Worm (Caenorhabditis elegans): ENCODE results near the gene ZC416.2.

Gene ZC416.2

DNA sequence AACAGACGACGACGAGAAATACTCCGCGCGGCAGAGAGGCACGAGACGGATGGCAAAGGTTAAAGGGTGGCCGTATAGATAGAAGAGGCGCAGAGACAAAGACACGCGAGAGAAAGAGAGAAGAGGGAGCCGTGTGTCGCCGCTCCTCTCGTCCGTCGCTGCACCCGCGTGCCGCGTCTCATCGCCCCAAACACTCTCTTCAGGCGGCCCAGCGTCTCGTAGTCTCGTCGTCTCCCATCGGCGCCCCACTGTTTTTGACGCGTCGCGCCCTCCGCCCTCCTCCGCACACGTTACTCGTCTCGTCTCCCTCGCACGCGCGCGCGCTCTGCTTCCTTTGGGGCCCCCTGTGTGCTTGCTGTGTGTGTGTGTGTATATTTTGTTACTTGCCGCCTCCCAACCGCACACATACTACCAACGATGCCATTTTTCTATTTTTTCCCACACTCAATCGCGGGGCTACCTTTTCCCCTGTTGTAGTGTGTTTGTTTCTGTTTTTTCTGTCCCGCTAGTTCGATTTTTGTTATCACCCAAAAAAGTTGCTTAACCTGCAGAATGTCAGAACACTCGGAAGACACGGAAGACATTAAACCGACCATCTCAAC is 3.2 kb downstream of the ZC416.2 start, which contains the start of gene madf-9 (continued):
- TF ChIP-seq mdt-29 (GFP tag; IDR thresholded peaks at IDR 0.05) (no peak), F10B5.3 (tag; optimal IDR thresholded peaks at IDR 0.05) (peak; percentile 13), T26A8.4 (GFP tag; IDR thresholded peaks at IDR 0.05) (peak; percentile 77), Y5F2A.4 (GFP tag; optimal IDR thresholded peaks at IDR 0.05) (no peak), ceh-20 (GFP tag; IDR thresholded peaks at IDR 0.05) (peak; percentile 22; the same call in 1 of the 2 replicates), lin-38 (GFP tag; IDR thresholded peaks at IDR 0.05) (peak; percentile 69), nhr-111 (GFP tag; optimal IDR thresholded peaks at IDR 0.05) (no peak), arid-1 (GFP tag; conservative IDR thresholded peaks at IDR 0.05) (0 out of 2 replicates have a peak, but pooled peaks have one; percentile 37), nhr-237 (tag; optimal IDR thresholded peaks at IDR 0.05) (no peak), skn-1 (tag; optimal IDR thresholded peaks at IDR 0.05) (no peak), fkh-10 (GFP tag; optimal IDR thresholded peaks at IDR 0.05) (no peak), unc-130 (GFP tag; optimal IDR thresholded peaks at IDR 0.05) (no peak), ztf-7 (tag; optimal IDR thresholded peaks at IDR 0.05) (no peak), ceh-32 (tag; optimal IDR thresholded peaks at IDR 0.05; ENCODE audit: poor library complexity) (no peak), lin-29 (GFP tag; IDR thresholded peaks at IDR 0.05) (no peak), saeg-2 (GFP tag; IDR thresholded peaks at IDR 0.05) (0 out of 2 replicates have a peak, but pooled peaks have one; percentile 64), ama-1 (optimal IDR thresholded peaks at IDR 0.05) (no peak), spr-1 (tag; optimal IDR thresholded peaks at IDR 0.05) (peak; percentile 71), php-3 (GFP tag; IDR thresholded peaks at IDR 0.05) (peak; percentile 75), Y105C5A.15 (GFP tag; IDR thresholded peaks at IDR 0.05) (no peak), lim-7 (GFP tag; IDR thresholded peaks at IDR 0.05) (no peak), egl-27 (tag; optimal IDR thresholded peaks at IDR 0.05) (no peak), dmd-9 (GFP tag; IDR thresholded peaks at IDR 0.05) (no peak), daf-8 (GFP tag; IDR thresholded peaks at IDR 0.05) (no peak), cey-2 (tag; optimal IDR thresholded peaks at IDR 0.05; ENCODE audit: borderline replicate concordance, insufficient read depth) (no peak), daf-12 (tag; optimal IDR thresholded peaks at IDR 0.05) (no peak), F49E8.2 (tag; optimal IDR thresholded peaks at IDR 0.05; ENCODE audit: borderline replicate concordance) (no peak), R02D3.7 (tag; optimal IDR thresholded peaks at IDR 0.05) (no peak), unc-39 (tag; optimal IDR thresholded peaks at IDR 0.05) (no peak), zfp-2 (tag; optimal IDR thresholded peaks at IDR 0.05) (no peak), pqm-1 (tag; optimal IDR thresholded peaks at IDR 0.05) (no peak), sdz-12 (GFP tag; optimal IDR thresholded peaks at IDR 0.05) (no peak), zfp-3 (GFP tag; conservative IDR thresholded peaks at IDR 0.05) (no peak), lin-1 (GFP tag; IDR thresholded peaks at IDR 0.05) (no peak), nhr-11 (tag; optimal IDR thresholded peaks at IDR 0.05) (no peak), jun-1 (tag; optimal IDR thresholded peaks at IDR 0.05) (no peak), dpl-1 (GFP tag; optimal IDR thresholded peaks at IDR 0.05) (peak; percentile 18), ctbp-1 (GFP tag; IDR thresholded peaks at IDR 0.05) (peak; percentile 61), dmd-8 (GFP tag; IDR thresholded peaks at IDR 0.05) (no peak), nhr-25 (tag; optimal IDR thresholded peaks at IDR 0.05; ENCODE audit: borderline replicate concordance, insufficient read depth) (no peak), set-16 (GFP tag; IDR thresholded peaks at IDR 0.05) (peak; percentile 100), spr-3 (GFP tag; optimal IDR thresholded peaks at IDR 0.05) (peak; percentile 26), tag-97 (GFP tag; IDR thresholded peaks at IDR 0.05) (no peak), nhr-76 (tag; optimal IDR thresholded peaks at IDR 0.05) (no peak), hlh-30 (tag; optimal IDR thresholded peaks at IDR 0.05; ENCODE audit: insufficient read depth) (peak; percentile 83), ceh-44 (GFP tag; IDR thresholded peaks at IDR 0.05) (no peak), mep-1 (tag; optimal IDR thresholded peaks at IDR 0.05) (peak; percentile 68), lin-15B (tag; optimal IDR thresholded peaks at IDR 0.05) (no peak), nhr-77 (tag; optimal IDR thresholded peaks at IDR 0.05) (no peak), hif-1 (tag; optimal IDR thresholded peaks at IDR 0.05) (peak in 1 of 2 experiments; percentile 77), dmd-6 (GFP tag; IDR thresholded peaks at IDR 0.05) (peak; percentile 47)

All from whole organism, L4 larva.